Fruit fly (Drosophila melanogaster) whole organism, adult: ENCODE data around the gene CG9853.

Experiments
- CG11617 ChIP-seq: fragments of 200-800 bp; sonication (Bioruptor generic); optimal IDR thresholded peaks from 2 replicates; lab custom pipeline; 2017; ENCODE audit warnings: mild to moderate bottlenecking, missing biosample characterization, missing genetic modification reagents, missing genetic modification characterization
- CG12768 ChIP-seq: fragments of 200-800 bp; sonication (Bioruptor generic); optimal IDR thresholded peaks from 2 replicates; lab custom pipeline; 2017; ENCODE audit warnings: missing biosample characterization, missing genetic modification characterization, mild to moderate bottlenecking, moderate library complexity, missing genetic modification reagents
- CG14711 ChIP-seq: fragments of 200-800 bp; sonication (Bioruptor generic); optimal IDR thresholded peaks from 2 replicates; lab custom pipeline; 2018; ENCODE audit warnings: missing biosample characterization, mild to moderate bottlenecking, missing genetic modification characterization, moderate library complexity
- CG1620 ChIP-seq: fragments of 200-800 bp; sonication (Bioruptor generic); optimal IDR thresholded peaks from 2 replicates; lab custom pipeline; 2016; ENCODE audit warnings: missing biosample characterization, missing genetic modification characterization
- CG33017 ChIP-seq: fragments of 200-800 bp; sonication (Bioruptor generic); optimal IDR thresholded peaks from 2 replicates; lab custom pipeline; 2018; ENCODE audit warnings: missing biosample characterization, mild to moderate bottlenecking, missing genetic modification characterization, moderate library complexity
- CG5204 ChIP-seq: fragments of 200-800 bp; sonication (Bioruptor generic); optimal IDR thresholded peaks from 2 replicates; lab custom pipeline; 2016; ENCODE audit warnings: missing biosample characterization, missing genetic modification characterization
- CG7045 ChIP-seq: fragments of 200-800 bp; sonication (Bioruptor generic); optimal IDR thresholded peaks from 2 replicates; lab custom pipeline; 2017; ENCODE audit warnings: missing biosample characterization, mild to moderate bottlenecking, missing genetic modification characterization
- CG7101 ChIP-seq: fragments of 200-800 bp; sonication (Bioruptor generic); optimal IDR thresholded peaks from 2 replicates; lab custom pipeline; 2018; ENCODE audit warnings: missing biosample characterization, mild to moderate bottlenecking, missing genetic modification characterization, moderate library complexity
- Clk ChIP-seq: fragments of 200-800 bp; sonication (Bioruptor generic); optimal IDR thresholded peaks from 2 replicates; lab custom pipeline; 2017; ENCODE audit warnings: missing biosample characterization, missing genetic modification characterization
- Crg-1 ChIP-seq: fragments of 200-800 bp; sonication (Bioruptor generic); optimal IDR thresholded peaks from 2 replicates; lab custom pipeline; 2016; ENCODE audit warnings: missing biosample characterization, missing genetic modification characterization
- Hr96 ChIP-seq: fragments of 200-800 bp; sonication (Bioruptor generic); optimal IDR thresholded peaks from 2 replicates; lab custom pipeline; 2016; ENCODE audit warnings: missing biosample characterization, missing genetic modification characterization
- Mnt ChIP-seq: fragments of 200-800 bp; sonication (Bioruptor generic); optimal IDR thresholded peaks from 2 replicates; lab custom pipeline; 2016; ENCODE audit warnings: missing biosample characterization, mild to moderate bottlenecking, missing genetic modification characterization
- bab1 ChIP-seq: fragments of 200-800 bp; sonication (Bioruptor generic); optimal IDR thresholded peaks from 3 replicates; lab custom pipeline; 2019; ENCODE audit warnings: missing biosample characterization, mild to moderate bottlenecking, missing genetic modification characterization, moderate library complexity
- cic ChIP-seq: fragments of 200-800 bp; sonication (Bioruptor generic); optimal IDR thresholded peaks from 2 replicates; lab custom pipeline; 2017; ENCODE audit warnings: missing biosample characterization, mild to moderate bottlenecking, missing genetic modification characterization, moderate library complexity
- cnc ChIP-seq, 2 experiments: fragments of >200 bp; optimal IDR thresholded peaks; 2 replicates each; lab custom pipeline; 2017
- kay ChIP-seq: fragments of 200-800 bp; sonication (Bioruptor generic); peaks from one replicate; lab custom pipeline; 2016; ENCODE audit warnings: missing biosample characterization, missing genetic modification characterization, borderline replicate concordance
- ovo ChIP-seq: fragments of 200-800 bp; sonication (Bioruptor generic); optimal IDR thresholded peaks from 2 replicates; lab custom pipeline; 2016; ENCODE audit warnings: missing biosample characterization, missing genetic modification characterization
- pad ChIP-seq: fragments of 200-800 bp; sonication (Bioruptor generic); optimal IDR thresholded peaks from 3 replicates; lab custom pipeline; 2017; ENCODE audit warnings: missing biosample characterization, missing genetic modification characterization, mild to moderate bottlenecking, moderate library complexity, missing genetic modification reagents
- tj ChIP-seq: fragments of 200-800 bp; sonication (Bioruptor generic); optimal IDR thresholded peaks from 3 replicates; lab custom pipeline; 2017; ENCODE audit warnings: missing biosample characterization, mild to moderate bottlenecking, missing genetic modification characterization, moderate library complexity
- toe ChIP-seq: fragments of 200-800 bp; sonication (Bioruptor generic); optimal IDR thresholded peaks from 2 replicates; lab custom pipeline; 2016; ENCODE audit warnings: missing biosample characterization, missing genetic modification characterization

The CG9853 gene

dm6 chr3R:4400497-4400833 lies 1.4 kb downstream of the CG9853 start, which contains the start of gene CG14647:
TSS of gene CG14647 (plus strand) at chr3R:4400510.
- TF ChIP-seq kay (GFP tag; lab: Kevin White, UChicago) (no peak), tj (GFP tag; lab: Kevin White, UChicago) (no peak)

DNA sequence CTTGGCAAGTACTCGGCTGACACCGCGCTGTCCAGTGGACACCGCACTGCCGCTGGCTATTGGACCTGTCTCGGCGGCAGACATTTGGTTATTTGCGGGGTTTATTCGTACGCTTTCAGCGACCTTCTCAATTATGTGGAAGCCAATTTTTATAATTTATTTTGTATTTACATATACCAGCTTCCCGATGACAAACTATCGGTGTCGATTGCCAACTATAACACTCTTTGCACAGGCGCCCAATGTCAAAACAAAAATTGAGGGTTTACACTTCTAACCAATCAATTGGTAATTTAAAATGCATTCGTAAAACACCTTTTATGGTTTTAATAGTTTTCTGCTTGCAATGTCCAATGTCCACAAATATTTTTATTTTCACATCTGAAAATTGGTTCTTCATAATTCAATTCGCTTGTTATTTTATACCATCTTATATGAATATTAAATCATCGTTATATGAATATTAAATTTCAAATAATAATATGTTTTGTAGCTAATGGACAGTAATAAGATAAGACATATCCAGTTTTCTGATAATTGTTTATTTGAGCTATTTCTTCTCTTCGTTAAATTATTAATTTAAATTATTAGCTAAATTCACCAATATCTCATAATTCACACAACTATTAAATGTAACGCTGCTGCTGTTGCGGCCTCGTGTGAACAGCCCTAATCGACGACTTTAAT lies 1.9 kb downstream of the CG9853 start:
- TF ChIP-seq Mnt (GFP tag; lab: Kevin White, UChicago) (no peak), toe (GFP tag; lab: Kevin White, UChicago) (peak; percentile 46), Clk (GFP tag; lab: Kevin White, UChicago) (no peak), cic (GFP tag; lab: Kevin White, UChicago) (no peak), CG14711 (tag; lab: Kevin White, UChicago) (no peak), bab1 (GFP tag; lab: Kevin White, UChicago) (no peak), CG5204 (GFP tag; lab: Kevin White, UChicago) (no peak), CG7045 (GFP tag; lab: Kevin White, UChicago) (no peak), CG11617 (GFP tag; lab: Kevin White, UChicago) (peak; percentile 18), CG12768 (no peak), CG7101 (no peak)

DNA sequence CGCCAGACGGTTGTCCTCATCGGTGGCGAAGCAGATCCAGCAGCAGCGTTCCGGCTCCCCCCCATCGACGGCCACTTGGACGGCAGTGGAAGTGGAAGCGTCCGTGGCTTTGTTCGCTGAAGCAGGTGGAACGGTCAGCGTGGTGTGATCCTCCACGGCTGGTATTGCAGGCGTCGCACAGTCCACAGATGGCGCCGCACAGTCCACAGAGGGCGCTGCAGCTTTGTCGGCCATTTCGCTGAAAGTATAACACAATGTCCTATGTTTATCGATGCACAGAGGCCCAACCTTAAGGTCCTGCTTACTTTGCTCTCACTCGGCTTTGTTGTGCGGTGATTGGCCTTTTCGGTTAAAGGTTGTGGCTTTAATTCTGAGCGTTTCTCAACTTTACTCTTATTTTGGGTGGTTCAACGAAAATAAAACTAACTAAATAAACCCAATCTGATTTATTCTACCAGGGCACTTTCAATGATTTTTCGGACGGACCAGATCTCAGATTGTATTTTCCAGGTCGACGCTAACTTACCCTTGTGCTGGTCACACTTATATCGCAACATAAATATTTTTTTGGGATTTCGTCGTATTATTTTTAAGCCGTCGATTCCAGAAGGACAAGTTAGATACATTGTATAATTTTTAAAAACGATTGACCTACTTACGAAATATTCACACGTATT lies 4.3 kb downstream of the CG9853 start, which contains the start of gene CG9855:
TSS of gene CG9855 (minus strand) at position 473 of the 677 bp plus-strand sequence.
- TF ChIP-seq CG12768 (no peak), bab1 (GFP tag; lab: Kevin White, UChicago) (peak; percentile 66), Mnt (GFP tag; lab: Kevin White, UChicago) (no peak), ovo (no peak), cic (GFP tag; lab: Kevin White, UChicago) (no peak)

DNA sequence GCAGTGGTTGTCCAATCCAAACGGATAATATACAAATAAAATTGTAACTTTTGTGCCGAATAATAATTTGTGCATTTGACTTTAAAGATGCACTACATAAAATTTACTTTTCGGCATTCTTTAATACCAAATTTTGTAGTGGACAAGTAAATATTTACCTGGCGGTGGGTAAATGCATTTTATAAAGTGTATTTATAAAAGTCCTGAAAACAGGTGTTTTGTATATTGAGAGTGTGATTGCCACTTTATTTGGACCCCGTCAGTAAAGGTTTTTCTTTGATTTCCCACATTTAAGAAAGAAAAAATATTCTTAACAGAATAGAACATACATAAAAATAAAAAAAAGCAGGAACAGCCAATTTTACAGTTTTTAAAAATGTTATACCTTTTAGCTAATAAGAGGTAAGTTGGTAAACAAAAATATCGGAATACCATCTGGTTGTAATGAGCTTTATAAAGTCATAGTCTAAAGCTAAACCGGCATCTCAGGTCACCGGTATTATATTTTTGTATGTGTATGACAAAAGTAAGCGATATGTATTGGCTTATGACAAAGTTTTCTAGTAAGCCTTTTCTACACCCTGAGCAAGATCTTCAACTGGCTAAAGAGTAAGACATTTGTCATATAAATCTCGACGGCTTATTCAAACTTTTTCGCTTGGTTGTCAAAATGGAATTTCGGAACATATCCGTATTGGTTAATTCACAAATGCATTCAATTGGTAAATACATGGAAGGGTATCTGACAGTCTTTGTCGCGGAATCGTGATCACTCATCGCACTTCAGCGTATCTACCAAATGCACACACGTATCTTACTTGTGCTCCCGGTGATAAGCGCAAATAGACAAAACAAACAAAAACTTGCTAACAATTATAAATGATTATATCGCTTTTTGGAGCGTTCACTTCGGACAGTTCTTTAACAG lies 6.9 kb downstream of the CG9853 start:
- no peak for TF ChIP-seq cnc (optimal IDR thresholded peaks at IDR 0.05; lab: Kevin White, UChicago)
- TF ChIP-seq CG12768, result peak; percentile 90
- peak; percentile 93 for TF ChIP-seq CG33017 (tag; lab: Kevin White, UChicago)
- peak; percentile 94 for TF ChIP-seq bab1 (GFP tag; lab: Kevin White, UChicago)
- peak; percentile 35 for TF ChIP-seq Crg-1 (GFP tag; lab: Kevin White, UChicago)
- TF ChIP-seq CG14711 (tag; lab: Kevin White, UChicago), result peak; percentile 84
- TF ChIP-seq cic (GFP tag; lab: Kevin White, UChicago), result peak; percentile 78
- TF ChIP-seq ovo, result peak; percentile 49
- peak; percentile 53 for TF ChIP-seq tj (GFP tag; lab: Kevin White, UChicago)
- peak; percentile 58 for TF ChIP-seq toe (GFP tag; lab: Kevin White, UChicago)
- peak; percentile 66 for TF ChIP-seq pad
- no peak for TF ChIP-seq CG5204 (GFP tag; lab: Kevin White, UChicago)
- peak; percentile 82 for TF ChIP-seq Hr96 (GFP tag; lab: Kevin White, UChicago)
- TF ChIP-seq Clk (GFP tag; lab: Kevin White, UChicago), result peak; percentile 65
- peak; percentile 90 for TF ChIP-seq CG7101
- TF ChIP-seq Mnt (GFP tag; lab: Kevin White, UChicago), result peak; percentile 77
- peak; percentile 82 for TF ChIP-seq CG7045 (GFP tag; lab: Kevin White, UChicago)
- peak; percentile 83 for TF ChIP-seq CG11617 (GFP tag; lab: Kevin White, UChicago)
- TF ChIP-seq CG1620 (GFP tag; lab: Kevin White, UChicago), result peak; percentile 20
- TF ChIP-seq kay (GFP tag; lab: Kevin White, UChicago), result peak; percentile 98

dm6 chr3R:4394117-4394516 lies 7.7 kb downstream of the CG9853 start, which contains the start of gene CG34112:
TSS of gene CG34112 (minus strand) at chr3R:4394259.
- TF ChIP-seq cic (GFP tag; lab: Kevin White, UChicago) (no peak), CG14711 (tag; lab: Kevin White, UChicago) (no peak), tj (GFP tag; lab: Kevin White, UChicago) (peak; percentile 15), kay (GFP tag; lab: Kevin White, UChicago) (no peak), Mnt (GFP tag; lab: Kevin White, UChicago) (peak; percentile 52), Clk (GFP tag; lab: Kevin White, UChicago) (no peak), CG1620 (GFP tag; lab: Kevin White, UChicago) (no peak), pad (no peak), cnc (optimal IDR thresholded peaks at IDR 0.05; lab: Kevin White, UChicago) (no peak), ovo (no peak)

DNA sequence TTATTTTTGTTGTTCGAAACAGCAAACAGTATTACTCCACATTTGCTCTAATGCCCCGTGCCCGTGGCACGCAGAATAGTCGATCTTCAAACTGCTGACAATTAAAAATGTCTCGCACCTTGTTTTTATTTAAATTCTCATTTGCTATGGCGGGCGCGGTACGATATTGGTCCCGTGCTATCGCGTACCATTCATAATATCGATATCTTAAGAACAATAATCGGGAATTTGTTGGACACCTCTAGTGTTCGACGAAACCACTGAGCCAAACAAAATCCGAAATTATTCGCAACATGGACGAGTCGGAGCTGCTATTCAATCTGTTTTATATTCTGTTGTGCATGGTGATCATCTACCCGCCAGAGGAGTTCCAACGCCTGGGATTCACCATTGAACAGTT lies 11.7 kb downstream of the CG9853 start, which contains the start of gene CG14646:
TSS of gene CG14646 (plus strand) at position 234 of the 400 bp plus-strand sequence.
- TF ChIP-seq CG7045 (GFP tag; lab: Kevin White, UChicago) (no peak), toe (GFP tag; lab: Kevin White, UChicago) (no peak), Crg-1 (GFP tag; lab: Kevin White, UChicago) (no peak), CG7101 (no peak), CG14711 (tag; lab: Kevin White, UChicago) (no peak), Hr96 (GFP tag; lab: Kevin White, UChicago) (no peak), Mnt (GFP tag; lab: Kevin White, UChicago) (no peak), kay (GFP tag; lab: Kevin White, UChicago) (no peak), bab1 (GFP tag; lab: Kevin White, UChicago) (peak; percentile 41), cnc (optimal IDR thresholded peaks at IDR 0.05; lab: Kevin White, UChicago) (no peak), tj (GFP tag; lab: Kevin White, UChicago) (peak; percentile 19)
